Worm (Caenorhabditis elegans) whole organism, early embryonic: ENCODE data around the gene VW02B12L.2.

Source experiments
- B0310.2 ChIP-seq: sonication (generic microtip); optimal IDR thresholded peaks from 2 replicates; lab custom pipeline; 2016; ENCODE audit warnings: mild to moderate bottlenecking, missing genetic modification characterization, missing compliant biosample characterization
- aly-1 ChIP-seq: sonication (generic microtip); optimal IDR thresholded peaks from 2 replicates; lab custom pipeline; 2016; ENCODE audit warnings: missing genetic modification characterization, missing compliant biosample characterization
- ama-1 ChIP-seq: fragments of 150-350 bp; optimal IDR thresholded peaks from 2 replicates; lab custom pipeline; 2014
- ceh-13 ChIP-seq: fragments of 200-800 bp; sonication (Bioruptor generic); optimal IDR thresholded peaks from 2 replicates; lab custom pipeline; 2018; ENCODE audit warnings: mild to moderate bottlenecking, missing genetic modification characterization, missing compliant biosample characterization
- ceh-36 ChIP-seq: sonication (generic microtip); optimal IDR thresholded peaks from 2 replicates; lab custom pipeline; 2016; ENCODE audit warnings: missing genetic modification characterization, inconsistent platforms, missing compliant biosample characterization
- ets-7 ChIP-seq: sonication (generic microtip); optimal IDR thresholded peaks from 2 replicates; lab custom pipeline; 2016; ENCODE audit warnings: missing genotype, missing genetic modification characterization, missing compliant biosample characterization
- hnd-1 ChIP-seq: sonication (generic microtip); optimal IDR thresholded peaks from 2 replicates; lab custom pipeline; 2016; ENCODE audit warnings: missing genetic modification characterization, missing compliant biosample characterization
- sea-1 ChIP-seq: fragments of 200-800 bp; sonication (Bioruptor generic); conservative IDR thresholded peaks from 2 replicates; pipeline ENCODE4 v1.3.6; 2022; ENCODE audit warnings: missing genetic modification characterization, missing compliant biosample characterization
- tbx-11 ChIP-seq: fragments of 200-800 bp; sonication (Bioruptor generic); IDR thresholded peaks from 2 replicates; pipeline ENCODE4 v1.3.6; 2022; ENCODE audit warnings: missing genetic modification characterization, missing compliant biosample characterization
- tbx-37 ChIP-seq: fragments of 200-800 bp; sonication (Bioruptor generic); conservative IDR thresholded peaks from 2 replicates; pipeline ENCODE4 v1.3.6; 2022; ENCODE audit warnings: missing genetic modification reagents, missing genetic modification characterization, missing compliant biosample characterization

DNA sequence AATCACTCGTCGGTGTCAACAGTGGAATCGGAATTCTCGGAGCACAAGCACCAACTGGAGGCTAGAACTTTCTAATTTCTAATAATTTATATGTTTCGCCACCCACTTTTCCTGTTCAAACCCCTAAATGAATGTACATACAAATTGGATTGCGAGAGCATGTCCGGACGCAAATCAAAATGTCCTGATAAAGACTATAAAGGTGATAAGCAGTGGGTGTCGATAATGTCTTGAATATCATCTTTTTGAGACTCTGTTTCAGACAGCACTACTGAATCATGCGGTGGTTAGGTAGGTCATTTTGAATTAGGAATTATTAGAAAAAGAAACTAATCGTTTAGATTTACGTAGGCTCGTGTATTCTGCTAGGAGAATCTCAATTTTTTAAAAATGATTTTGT is 8.6 kb upstream of the VW02B12L.2 start, which contains the start of gene W02B12.1:
- TF ChIP-seq tbx-11 (GFP tag; lab: Robert Waterston, UW), result no peak
- no peak for TF ChIP-seq ceh-13 (GFP tag; lab: Kevin White, UChicago)
- no peak for TF ChIP-seq ama-1 (lab: Kevin White, UChicago)
- no peak for TF ChIP-seq sea-1 (GFP tag; lab: Robert Waterston, UW)
- TF ChIP-seq ets-7 (tag; lab: Kevin White, UChicago), result no peak
- TF ChIP-seq B0310.2 (tag; lab: Kevin White, UChicago), result no peak
- TF ChIP-seq hnd-1, result no peak
- no peak for TF ChIP-seq aly-1 (tag; lab: Kevin White, UChicago)
- TF ChIP-seq tbx-37 (GFP tag; lab: Robert Waterston, UW), result no peak
- TF ChIP-seq ceh-36 (tag; lab: Kevin White, UChicago), result no peak
